Worm (Caenorhabditis elegans) whole organism, young adult: ENCODE data around the gene nhr-193.

Source experiments
- lin-35 ChIP-seq, 3 experiments: fragments of 150-350 bp in 2 of 3; sonication (generic microtip) in 1 of 3; optimal IDR thresholded peaks; 2 replicates each; lab custom pipeline; 2014 to 2018; ENCODE audit warnings: missing biosample characterization in 3 of 3, missing genetic modification characterization in 3 of 3, missing genetic modification reagents in 3 of 3
- pha-4 ChIP-seq: fragments of 150-350 bp; sonication (generic microtip); optimal IDR thresholded peaks from 2 replicates; lab custom pipeline; 2014; ENCODE audit warnings: missing biosample characterization, missing genetic modification reagents, missing genetic modification characterization

DNA sequence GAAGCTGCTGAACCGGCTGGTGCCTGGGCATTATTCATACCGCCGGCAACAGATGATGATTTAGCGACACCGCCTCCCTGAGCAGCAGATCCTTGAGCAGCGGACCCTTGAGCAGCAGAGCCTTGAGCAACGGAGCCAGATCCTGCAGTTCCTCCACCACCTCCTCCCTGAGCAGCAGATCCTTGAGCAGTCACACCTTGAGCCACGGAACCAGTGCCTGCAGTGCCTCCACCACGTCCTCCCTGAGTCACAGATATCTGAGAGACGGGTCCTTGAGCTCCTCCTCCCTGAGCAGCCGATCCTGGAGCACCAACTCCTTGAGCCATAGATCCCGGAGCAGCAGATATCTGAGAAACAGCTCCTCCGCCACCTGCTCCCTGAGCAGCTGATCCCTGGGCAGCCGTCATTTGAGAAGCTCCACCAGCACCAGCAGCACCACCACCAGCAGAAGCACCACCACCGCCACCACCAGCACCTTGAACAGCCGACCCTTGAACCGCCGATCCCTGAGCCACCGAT, 34.4 kb downstream of the nhr-193 start:
- no peak for TF ChIP-seq lin-35 (GFP tag; optimal IDR thresholded peaks at IDR 0.05; lab: Kevin White, UChicago)
- TF ChIP-seq pha-4 (tag; lab: Kevin White, UChicago): no peak
